Worm (Caenorhabditis elegans) whole organism, midembryonic: ENCODE data around the gene C16C4.18.

ENCODE experiments used
- T22C8.4 ChIP-seq: fragments of 200-800 bp; sonication (Bioruptor generic); IDR thresholded peaks from 2 replicates; pipeline ENCODE4 v1.3.6; 2022; ENCODE audit warnings: missing genetic modification characterization, missing compliant biosample characterization
- klf-2 ChIP-seq: fragments of 200-800 bp; sonication (Bioruptor generic); conservative IDR thresholded peaks from 2 replicates; pipeline ENCODE4 v1.3.6; 2022; ENCODE audit warnings: missing genetic modification reagents, missing genetic modification characterization, missing compliant biosample characterization
- med-1 ChIP-seq: sonication (generic microtip); optimal IDR thresholded peaks from 2 replicates; lab custom pipeline; 2017; ENCODE audit warnings: missing genetic modification characterization, mild to moderate bottlenecking, missing compliant biosample characterization, antibody characterized with exemption, missing genetic modification reagents; ENCODE audit not compliant: insufficient read depth
- tab-1 ChIP-seq: fragments of 200-800 bp; sonication (Bioruptor generic); IDR thresholded peaks from 2 replicates; pipeline ENCODE4 v1.3.6; 2022; ENCODE audit warnings: missing genetic modification characterization, missing compliant biosample characterization
- ztf-23 ChIP-seq: fragments of 200-800 bp; sonication (Bioruptor generic); IDR thresholded peaks from 2 replicates; pipeline ENCODE4 v1.3.6; 2022; ENCODE audit warnings: missing genetic modification reagents, missing genetic modification characterization, missing compliant biosample characterization

ce11 chrII:1901981-1902380 is 40.8 kb upstream of the C16C4.18 start, which contains the start of gene math-23:
- no peak for TF ChIP-seq tab-1 (GFP tag; lab: Robert Waterston, UW)
- TF ChIP-seq klf-2 (GFP tag; lab: Robert Waterston, UW) = no peak
- TF ChIP-seq ztf-23 (GFP tag; lab: Robert Waterston, UW) = no peak
- TF ChIP-seq T22C8.4 (GFP tag; lab: Robert Waterston, UW) = no peak
- TF ChIP-seq med-1 (GFP tag; lab: Kevin White, UChicago) = no peak
